Worm (Caenorhabditis elegans) whole organism, L4 larva: ENCODE data around the gene erfa-1.

Experiments used
- F26F4.8 ChIP-seq: fragments of 200-800 bp; sonication (Bioruptor generic); conservative IDR thresholded peaks from 2 replicates; pipeline ENCODE4 v1.3.6; 2022; ENCODE audit warnings: missing genetic modification characterization, missing compliant biosample characterization
- ceh-32 ChIP-seq: sonication (generic microtip); optimal IDR thresholded peaks from 2 replicates; lab custom pipeline; 2016; ENCODE audit warnings: mild to moderate bottlenecking, missing genetic modification characterization, missing compliant biosample characterization; ENCODE audit not compliant: poor library complexity
- daf-16 ChIP-seq, 3 experiments: sonication (generic microtip); optimal IDR thresholded peaks; 2 replicates each; lab custom pipeline; 2016 to 2017; ENCODE audit warnings: missing genetic modification characterization in 3 of 3, missing genetic modification reagents in 3 of 3, mild to moderate bottlenecking in 2 of 3, missing compliant biosample characterization in 2 of 3, missing biosample characterization in 1 of 3, moderate library complexity in 1 of 3
- lsy-2 ChIP-seq, 2 experiments: fragments of 150-350 bp in 1 of 2; sonication (generic microtip) in 1 of 2; optimal IDR thresholded peaks; 2 replicates each; lab custom pipeline; 2014 to 2017; ENCODE audit warnings: missing biosample characterization in 2 of 2, missing genetic modification characterization in 2 of 2
- nhr-25 ChIP-seq: sonication (generic microtip); optimal IDR thresholded peaks from 2 replicates; lab custom pipeline; 2017; ENCODE audit warnings: missing genetic modification characterization, mild to moderate bottlenecking, missing compliant biosample characterization, antibody characterized with exemption, moderate library complexity, borderline replicate concordance; ENCODE audit not compliant: insufficient read depth
- nhr-6 ChIP-seq: fragments of 150-350 bp; optimal IDR thresholded peaks from 2 replicates; lab custom pipeline; 2014; ENCODE audit warnings: missing biosample characterization, missing genetic modification characterization

- TF ChIP-seq nhr-25 (tag; lab: Kevin White, UChicago) (no peak), lsy-2 (tag; optimal IDR thresholded peaks at IDR 0.05; lab: Kevin White, UChicago) (no peak), ceh-32 (tag; lab: Kevin White, UChicago) (no peak), F26F4.8 (GFP tag; lab: Robert Waterston, UW) (no peak), daf-16 (GFP tag; optimal IDR thresholded peaks at IDR 0.05; lab: Kevin White, UChicago) (no peak), daf-16 (tag; optimal IDR thresholded peaks at IDR 0.05; lab: Kevin White, UChicago) (no peak), nhr-6 (tag; lab: Kevin White, UChicago) (no peak)
Observed at ce11 chrV:6390163-6390562, 43.8 kb upstream of the erfa-1 start, which contains the start of gene F57F4.1.
